Worm (Caenorhabditis elegans) whole organism, L4 larva: Measurements from ENCODE around the gene C14H10.3.

Source experiments
- R02D3.7 ChIP-seq: fragments of 150-350 bp; sonication (generic microtip); optimal IDR thresholded peaks from 3 replicates; lab custom pipeline; 2014; ENCODE audit warnings: missing biosample characterization, missing genetic modification characterization
- ama-1 ChIP-seq: fragments of 150-350 bp; optimal IDR thresholded peaks from 2 replicates; lab custom pipeline; 2014; ENCODE audit warnings: inconsistent platforms, mixed read lengths
- ces-1 ChIP-seq: fragments of 150-350 bp; sonication (generic microtip); optimal IDR thresholded peaks from 4 replicates; lab custom pipeline; 2014; ENCODE audit warnings: missing biosample characterization, missing genetic modification reagents, missing genetic modification characterization
- mdt-29 ChIP-seq: fragments of 200-800 bp; sonication (Bioruptor generic); IDR thresholded peaks from 2 replicates; pipeline ENCODE4 v1.3.6; 2022; ENCODE audit warnings: missing genetic modification reagents, missing genetic modification characterization, missing compliant biosample characterization
- nhr-11 ChIP-seq: fragments of 150-350 bp; optimal IDR thresholded peaks from 2 replicates; lab custom pipeline; 2014; ENCODE audit warnings: missing biosample characterization, missing genetic modification characterization
- nhr-237 ChIP-seq: sonication (generic microtip); optimal IDR thresholded peaks from 2 replicates; lab custom pipeline; 2017; ENCODE audit warnings: missing biosample characterization, missing genetic modification characterization
- nhr-6 ChIP-seq: fragments of 150-350 bp; optimal IDR thresholded peaks from 2 replicates; lab custom pipeline; 2014; ENCODE audit warnings: missing biosample characterization, missing genetic modification characterization
- unc-39 ChIP-seq: sonication (generic microtip); optimal IDR thresholded peaks from 2 replicates; lab custom pipeline; 2017; ENCODE audit warnings: missing biosample characterization, missing genetic modification characterization

- peak; percentile 59 for TF ChIP-seq R02D3.7
- TF ChIP-seq nhr-11: peak; percentile 72
- no peak for TF ChIP-seq mdt-29 (GFP tag; lab: Robert Waterston, UW)
- peak; percentile 82 for TF ChIP-seq nhr-6 (tag; lab: Kevin White, UChicago)
- TF ChIP-seq unc-39: no peak
- TF ChIP-seq ama-1: no peak
- no peak for TF ChIP-seq nhr-237
- no peak for TF ChIP-seq ces-1 (GFP tag; lab: Kevin White, UChicago)
Measured at ce11 chrX:10197204-10197756, 30.7 kb downstream of the C14H10.3 start, which contains the start of gene nucb-1.
